Worm (Caenorhabditis elegans): ENCODE results near the gene K09G1.1.

The K09G1.1 gene

DNA sequence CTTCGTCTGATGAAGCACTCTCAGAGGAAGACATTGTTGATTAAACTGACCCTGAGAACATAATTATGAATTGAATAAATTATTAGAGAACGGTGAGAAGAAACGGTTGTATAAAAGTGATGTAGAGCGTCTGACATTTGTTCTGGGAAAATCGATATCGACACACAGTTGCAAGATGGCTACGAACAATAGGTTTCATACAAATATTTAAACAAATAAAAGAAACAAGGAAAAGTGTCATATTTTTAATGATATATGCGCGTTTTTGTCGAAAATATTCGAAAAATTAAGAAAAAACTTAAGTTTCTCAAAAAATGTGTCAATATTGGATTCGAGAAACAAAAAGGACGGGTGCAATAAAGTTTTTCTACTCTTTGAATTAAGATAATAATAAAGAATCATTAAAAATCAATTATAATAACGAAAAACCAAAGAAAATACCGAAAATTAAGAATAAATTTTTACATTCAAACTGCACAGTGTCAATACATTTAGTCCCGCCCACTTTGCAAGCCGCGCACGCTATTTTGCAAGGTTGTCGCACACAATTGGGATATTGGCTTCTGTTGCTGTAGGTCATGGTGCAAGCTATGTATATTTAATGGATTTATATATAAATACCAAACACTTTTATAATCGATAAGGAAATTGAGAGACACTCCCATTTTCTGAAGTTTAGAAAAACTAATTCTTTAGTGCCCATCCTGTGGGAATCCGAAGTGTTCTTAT lies 587 bp upstream of the K09G1.1 start, which contains the start of gene rtfo-1 (continued):
- no peak for TF ChIP-seq hlh-13 (GFP tag; optimal IDR thresholded peaks at IDR 0.05)
- peak; percentile 28 for TF ChIP-seq ahr-1 (tag; optimal IDR thresholded peaks at IDR 0.05)
- peak; percentile 61 for TF ChIP-seq odd-2 (tag; optimal IDR thresholded peaks at IDR 0.05)
- TF ChIP-seq unc-3 (GFP tag; conservative IDR thresholded peaks at IDR 0.05), result no peak
- TF ChIP-seq unc-3 (tag; optimal IDR thresholded peaks at IDR 0.05), result no peak
- TF ChIP-seq fkh-6 (tag; optimal IDR thresholded peaks at IDR 0.05), result peak; percentile 13
- TF ChIP-seq C08G9.2 (tag; optimal IDR thresholded peaks at IDR 0.05), result no peak
- TF ChIP-seq ceh-6 (GFP tag; optimal IDR thresholded peaks at IDR 0.05), result no peak
- TF ChIP-seq ceh-48 (tag; optimal IDR thresholded peaks at IDR 0.05), result peak; percentile 27
- no peak for TF ChIP-seq ceh-45 (GFP tag; IDR thresholded peaks at IDR 0.05)
- peak; percentile 14 for TF ChIP-seq syd-9 (tag; optimal IDR thresholded peaks at IDR 0.05)
- peak; percentile 75 for TF ChIP-seq K09A11.1 (tag; optimal IDR thresholded peaks at IDR 0.05; ENCODE audit: insufficient read depth)
- TF ChIP-seq pqm-1 (tag; optimal IDR thresholded peaks at IDR 0.05), result no peak
- TF ChIP-seq C38D4.7 (GFP tag; optimal IDR thresholded peaks at IDR 0.05), result peak; percentile 43
- peak; percentile 57 for TF ChIP-seq ceh-2 (tag; optimal IDR thresholded peaks at IDR 0.05)
- no peak for TF ChIP-seq dve-1 (tag; optimal IDR thresholded peaks at IDR 0.05)

DNA sequence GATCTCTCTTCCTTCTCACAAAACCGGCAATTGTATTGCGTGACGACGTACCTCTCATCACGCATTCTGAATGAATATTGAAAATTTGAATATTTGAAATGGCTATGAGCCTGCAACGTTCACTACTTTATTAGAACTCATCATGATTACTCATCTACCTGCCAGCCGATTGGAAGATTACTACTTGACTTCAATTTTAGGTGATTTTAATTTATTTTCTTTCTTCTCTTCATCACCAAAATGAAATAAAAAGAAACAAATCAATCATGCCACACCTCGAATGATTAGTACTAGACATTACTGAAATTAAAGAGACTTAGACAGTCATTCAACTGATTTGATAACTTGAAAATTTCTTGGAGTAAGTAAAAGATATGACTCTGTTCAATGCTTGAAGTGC lies 918 bp downstream of the K09G1.1 start:
- TF ChIP-seq ceh-31 (tag; optimal IDR thresholded peaks at IDR 0.05), result no peak
- no peak for TF ChIP-seq nhr-11 (tag; optimal IDR thresholded peaks at IDR 0.05)
- no peak for TF ChIP-seq syd-9 (tag; optimal IDR thresholded peaks at IDR 0.05)
- TF ChIP-seq hlh-30 (tag; optimal IDR thresholded peaks at IDR 0.05; ENCODE audit: insufficient read depth), result no peak
- TF ChIP-seq npax-4 (tag; optimal IDR thresholded peaks at IDR 0.05), result no peak
- no peak for TF ChIP-seq C08G9.2 (tag; optimal IDR thresholded peaks at IDR 0.05)
- no peak for TF ChIP-seq nfya-1 (tag; optimal IDR thresholded peaks at IDR 0.05)
- no peak for TF ChIP-seq zip-5 (tag; optimal IDR thresholded peaks at IDR 0.05)
- TF ChIP-seq pha-2 (tag; optimal IDR thresholded peaks at IDR 0.05), result no peak
- TF ChIP-seq rnt-1 (tag; optimal IDR thresholded peaks at IDR 0.05), result no peak
- TF ChIP-seq sox-2 (GFP tag; IDR thresholded peaks at IDR 0.05), result no peak
- no peak for TF ChIP-seq hlh-8 (tag; optimal IDR thresholded peaks at IDR 0.05)
- TF ChIP-seq lim-6 (tag; optimal IDR thresholded peaks at IDR 0.05), result no peak
- no peak for TF ChIP-seq ceh-45 (GFP tag; IDR thresholded peaks at IDR 0.05)

DNA sequence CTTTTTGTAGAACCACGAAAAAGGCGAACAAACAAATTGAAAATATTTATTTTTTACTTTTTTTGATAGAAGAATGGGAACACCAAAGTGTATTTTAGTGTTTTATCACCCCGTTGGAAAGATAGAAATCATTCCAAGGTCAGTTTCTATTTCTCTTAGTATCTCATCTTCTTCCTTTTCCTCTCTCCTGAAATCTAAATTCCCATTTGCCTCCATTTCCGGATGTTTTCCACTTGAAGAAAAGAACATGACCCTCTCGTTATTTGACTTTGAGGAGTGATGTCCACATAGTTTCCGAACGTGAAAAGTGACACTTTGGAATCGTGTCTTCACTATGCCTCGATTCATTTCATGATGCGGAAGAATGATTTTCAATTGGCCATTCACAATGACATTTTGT lies 4.3 kb downstream of the K09G1.1 start:
- TF ChIP-seq ceh-31 (tag; optimal IDR thresholded peaks at IDR 0.05) (no peak), hlh-15 (tag; optimal IDR thresholded peaks at IDR 0.05) (no peak), pha-4 (tag; optimal IDR thresholded peaks at IDR 0.05) (no peak), eyg-1 (tag; optimal IDR thresholded peaks at IDR 0.05) (no peak), hlh-8 (tag; optimal IDR thresholded peaks at IDR 0.05) (no peak), unc-3 (GFP tag; conservative IDR thresholded peaks at IDR 0.05) (no peak), unc-3 (tag; optimal IDR thresholded peaks at IDR 0.05) (no peak), hlh-6 (tag; optimal IDR thresholded peaks at IDR 0.05) (no peak), elt-2 (tag; optimal IDR thresholded peaks at IDR 0.05) (no peak), ceh-14 (tag; optimal IDR thresholded peaks at IDR 0.05) (no peak), fax-1 (tag; optimal IDR thresholded peaks at IDR 0.05) (no peak), npax-4 (tag; optimal IDR thresholded peaks at IDR 0.05) (no peak), nfya-1 (tag; optimal IDR thresholded peaks at IDR 0.05) (no peak)

DNA sequence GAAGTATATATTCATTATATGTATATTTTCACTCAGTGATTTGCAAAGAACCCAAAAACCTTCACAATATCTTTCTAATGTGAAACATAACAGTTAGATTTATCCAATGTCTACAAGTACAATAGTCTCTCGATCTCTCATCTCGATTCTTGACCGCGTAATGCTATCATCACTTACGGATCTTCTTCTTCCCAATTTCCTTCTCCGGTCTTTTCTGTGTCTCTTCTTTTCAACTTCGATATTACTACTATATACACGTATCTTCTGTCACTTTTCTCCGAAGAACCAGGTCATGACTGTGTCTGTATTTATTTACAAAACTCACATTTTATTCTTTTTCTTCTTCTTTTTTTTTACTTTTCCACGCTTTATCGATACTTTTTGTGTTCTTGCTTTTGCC lies 5.2 kb downstream of the K09G1.1 start:
- TF ChIP-seq pros-1 (tag; optimal IDR thresholded peaks at IDR 0.05) (no peak), odd-2 (tag; optimal IDR thresholded peaks at IDR 0.05) (no peak), gmeb-2 (tag; optimal IDR thresholded peaks at IDR 0.05) (no peak), C08G9.2 (tag; optimal IDR thresholded peaks at IDR 0.05) (no peak), ceh-14 (tag; optimal IDR thresholded peaks at IDR 0.05) (no peak), ref-2 (tag; optimal IDR thresholded peaks at IDR 0.05) (no peak), che-1 (tag; optimal IDR thresholded peaks at IDR 0.05) (no peak), ztf-16 (tag; optimal IDR thresholded peaks at IDR 0.05) (no peak), rnt-1 (tag; optimal IDR thresholded peaks at IDR 0.05) (no peak), pax-1 (tag; optimal IDR thresholded peaks at IDR 0.05) (no peak), ceh-9 (tag; optimal IDR thresholded peaks at IDR 0.05) (no peak), elt-2 (tag; optimal IDR thresholded peaks at IDR 0.05) (no peak), ceh-22 (tag; optimal IDR thresholded peaks at IDR 0.05) (no peak), nfya-1 (tag; optimal IDR thresholded peaks at IDR 0.05) (no peak), unc-42 (tag; optimal IDR thresholded peaks at IDR 0.05) (no peak), K02D7.2 (tag; optimal IDR thresholded peaks at IDR 0.05) (no peak), unc-3 (GFP tag; conservative IDR thresholded peaks at IDR 0.05) (no peak), unc-3 (tag; optimal IDR thresholded peaks at IDR 0.05) (no peak), zip-5 (tag; optimal IDR thresholded peaks at IDR 0.05) (no peak)

Data from whole organism, late embryonic.